Worm (Caenorhabditis elegans): Measurements from ENCODE around the gene K07E8.6.
"Not testable (repeated sequence)": the region's sequence is repeated elsewhere in the genome, so short reads cannot be mapped to it uniquely, and the experiment has no call there.

Gene K07E8.6

ce11 chrII:614701-615100 lies 24.7 kb downstream of the K07E8.6 start:
- no peak for TF ChIP-seq hmg-4 (GFP tag; optimal IDR thresholded peaks at IDR 0.05)
- TF ChIP-seq sea-1 (GFP tag; conservative IDR thresholded peaks at IDR 0.05): no peak
- TF ChIP-seq flt-1 (GFP tag; IDR thresholded peaks at IDR 0.05): no peak
- no peak for TF ChIP-seq tbx-11 (GFP tag; IDR thresholded peaks at IDR 0.05)
- no peak for TF ChIP-seq hmbx-1 (tag; optimal IDR thresholded peaks at IDR 0.05)
- TF ChIP-seq ceh-36 (tag; optimal IDR thresholded peaks at IDR 0.05): no peak

- not testable (repeated sequence) for TF ChIP-seq flt-1 (GFP tag; IDR thresholded peaks at IDR 0.05); aly-1 (tag; optimal IDR thresholded peaks at IDR 0.05); hmbx-1 (tag; optimal IDR thresholded peaks at IDR 0.05)
Observed at ce11 chrII:612361-612760, 27.0 kb downstream of the K07E8.6 start, which contains the start of gene clec-118. TSS of gene clec-118 (minus strand) at chrII:612461.

DNA sequence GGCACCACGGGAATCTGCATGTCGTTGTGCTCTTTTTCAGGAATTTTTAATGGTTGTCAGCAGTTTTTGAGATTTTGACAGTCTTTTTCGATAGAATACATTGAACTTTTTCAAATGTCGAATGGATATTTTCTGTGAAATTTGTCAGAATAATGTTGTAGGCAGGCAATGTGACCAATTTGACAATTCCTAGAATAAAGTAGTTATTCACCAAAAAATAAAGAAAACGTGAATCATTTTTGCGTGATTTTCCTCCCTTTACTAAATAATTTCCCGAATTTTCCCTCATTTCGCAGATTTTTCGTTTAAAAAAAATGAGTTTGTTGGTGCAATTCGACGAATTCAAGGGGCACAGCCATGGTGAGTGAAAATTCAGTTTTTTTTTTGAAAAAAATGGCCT lies 30.6 kb downstream of the K07E8.6 start, which contains the start of gene W04H10.1:
Gene W04H10.1 (plus strand): TSS at position 301 of the 400 bp plus-strand sequence.
- TF ChIP-seq pes-1 (GFP tag; IDR thresholded peaks at IDR 0.05) (no peak), sea-1 (GFP tag; conservative IDR thresholded peaks at IDR 0.05) (no peak), aly-1 (tag; optimal IDR thresholded peaks at IDR 0.05) (no peak), ceh-36 (tag; optimal IDR thresholded peaks at IDR 0.05) (no peak), hnd-1 (tag; optimal IDR thresholded peaks at IDR 0.05) (no peak), ama-1 (optimal IDR thresholded peaks at IDR 0.05) (no peak), tbx-37 (GFP tag; conservative IDR thresholded peaks at IDR 0.05) (no peak), scrt-1 (GFP tag; IDR thresholded peaks at IDR 0.05) (no peak), tbx-11 (GFP tag; IDR thresholded peaks at IDR 0.05) (no peak), B0310.2 (tag; optimal IDR thresholded peaks at IDR 0.05) (no peak)

- no peak for TF ChIP-seq F13C5.2 (tag; optimal IDR thresholded peaks at IDR 0.05)
- no peak for TF ChIP-seq flt-1 (GFP tag; IDR thresholded peaks at IDR 0.05)
- TF ChIP-seq hmg-4 (GFP tag; optimal IDR thresholded peaks at IDR 0.05): peak; percentile 1
- TF ChIP-seq pes-1 (GFP tag; IDR thresholded peaks at IDR 0.05): no peak
- no peak for TF ChIP-seq tbx-37 (GFP tag; conservative IDR thresholded peaks at IDR 0.05)
Observed at ce11 chrII:608341-608740, 31.0 kb downstream of the K07E8.6 start, which contains the start of gene W04H10.6. TSS of gene W04H10.6 (minus strand) at chrII:608441.

DNA sequence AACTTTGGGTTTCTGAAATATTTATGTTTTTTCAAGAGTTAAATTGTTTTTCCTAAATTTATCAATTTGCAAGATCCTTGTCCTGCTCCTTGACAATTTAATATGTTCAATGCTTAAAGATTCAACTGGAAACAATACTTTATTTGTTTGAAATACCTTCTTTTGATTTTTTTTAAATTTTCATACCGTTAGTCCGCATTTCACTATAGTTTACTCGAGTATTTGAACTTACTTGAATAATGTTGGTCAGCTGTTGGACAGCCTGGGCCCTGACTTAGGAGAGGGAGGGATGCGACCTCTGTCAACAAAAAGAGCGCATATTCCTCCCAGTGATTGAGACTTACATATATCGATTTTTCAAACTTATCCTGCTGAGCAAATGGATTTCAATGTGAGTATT lies 33.3 kb downstream of the K07E8.6 start, which contains the start of gene W04H10.5:
Gene W04H10.5 (plus strand): TSS at position 301 of the 400 bp plus-strand sequence.
- TF ChIP-seq F13C5.2 (tag; optimal IDR thresholded peaks at IDR 0.05) (no peak), hmg-4 (GFP tag; optimal IDR thresholded peaks at IDR 0.05) (no peak), hmbx-1 (tag; optimal IDR thresholded peaks at IDR 0.05) (no peak)

- no peak for TF ChIP-seq ceh-36 (tag; optimal IDR thresholded peaks at IDR 0.05)
- no peak for TF ChIP-seq hmbx-1 (tag; optimal IDR thresholded peaks at IDR 0.05)
- no peak for TF ChIP-seq sea-1 (GFP tag; conservative IDR thresholded peaks at IDR 0.05)
- TF ChIP-seq F13C5.2 (tag; optimal IDR thresholded peaks at IDR 0.05): no peak
- TF ChIP-seq tra-4 (tag; optimal IDR thresholded peaks at IDR 0.05): no peak
- TF ChIP-seq tbx-11 (GFP tag; IDR thresholded peaks at IDR 0.05): no peak
- no peak for TF ChIP-seq ceh-13 (GFP tag; optimal IDR thresholded peaks at IDR 0.05)
- TF ChIP-seq pes-1 (GFP tag; IDR thresholded peaks at IDR 0.05): no peak
- TF ChIP-seq hmg-4 (GFP tag; optimal IDR thresholded peaks at IDR 0.05): no peak
- TF ChIP-seq scrt-1 (GFP tag; IDR thresholded peaks at IDR 0.05): no peak
- no peak for TF ChIP-seq tbx-37 (GFP tag; conservative IDR thresholded peaks at IDR 0.05)
- TF ChIP-seq hnd-1 (tag; optimal IDR thresholded peaks at IDR 0.05): no peak
- TF ChIP-seq aly-1 (tag; optimal IDR thresholded peaks at IDR 0.05): no peak
- TF ChIP-seq flt-1 (GFP tag; IDR thresholded peaks at IDR 0.05): no peak
- no peak for TF ChIP-seq ets-7 (tag; optimal IDR thresholded peaks at IDR 0.05)
- TF ChIP-seq ama-1 (optimal IDR thresholded peaks at IDR 0.05): no peak
- TF ChIP-seq B0310.2 (tag; optimal IDR thresholded peaks at IDR 0.05): no peak
Observed at ce11 chrII:605267-605666, 34.1 kb downstream of the K07E8.6 start, which contains the start of gene W04H10.2. TSS of gene W04H10.2 (plus strand) at chrII:605567.

- TF ChIP-seq B0310.2 (tag; optimal IDR thresholded peaks at IDR 0.05): no peak
- no peak for TF ChIP-seq pes-1 (GFP tag; IDR thresholded peaks at IDR 0.05)
- no peak for TF ChIP-seq ama-1 (optimal IDR thresholded peaks at IDR 0.05)
- no peak for TF ChIP-seq ets-7 (tag; optimal IDR thresholded peaks at IDR 0.05)
- TF ChIP-seq ceh-36 (tag; optimal IDR thresholded peaks at IDR 0.05): no peak
Observed at ce11 chrII:602969-603368, 36.4 kb downstream of the K07E8.6 start.

ce11 chrII:602020-602419 lies 37.3 kb downstream of the K07E8.6 start, which contains the start of gene nhl-3:
TSS of gene nhl-3 (minus strand) at chrII:602120.
- TF ChIP-seq B0310.2 (tag; optimal IDR thresholded peaks at IDR 0.05) (no peak), pes-1 (GFP tag; IDR thresholded peaks at IDR 0.05) (no peak), tbx-37 (GFP tag; conservative IDR thresholded peaks at IDR 0.05) (no peak), F13C5.2 (tag; optimal IDR thresholded peaks at IDR 0.05) (no peak), hmbx-1 (tag; optimal IDR thresholded peaks at IDR 0.05) (no peak), aly-1 (tag; optimal IDR thresholded peaks at IDR 0.05) (no peak), tra-4 (tag; optimal IDR thresholded peaks at IDR 0.05) (no peak), ama-1 (optimal IDR thresholded peaks at IDR 0.05) (no peak), sea-1 (GFP tag; conservative IDR thresholded peaks at IDR 0.05) (no peak), tbx-11 (GFP tag; IDR thresholded peaks at IDR 0.05) (no peak), ceh-36 (tag; optimal IDR thresholded peaks at IDR 0.05) (no peak)

ce11 chrII:601305-601704 lies 38.1 kb downstream of the K07E8.6 start:
- TF ChIP-seq hmg-4 (GFP tag; optimal IDR thresholded peaks at IDR 0.05) (no peak), ets-7 (tag; optimal IDR thresholded peaks at IDR 0.05) (no peak), B0310.2 (tag; optimal IDR thresholded peaks at IDR 0.05) (no peak), aly-1 (tag; optimal IDR thresholded peaks at IDR 0.05) (no peak), sea-1 (GFP tag; conservative IDR thresholded peaks at IDR 0.05) (no peak), hmbx-1 (tag; optimal IDR thresholded peaks at IDR 0.05) (no peak)

All from whole organism, early embryonic.